Fruit fly (Drosophila melanogaster) whole organism, prepupa: ENCODE data around the gene Trim9.

Source experiments
- CG10631 ChIP-seq: fragments of 200-800 bp; sonication (Bioruptor generic); optimal IDR thresholded peaks from 2 replicates; lab custom pipeline; 2016; ENCODE audit warnings: missing biosample characterization, missing genetic modification characterization
- CG11762 ChIP-seq: fragments of 200-800 bp; sonication (Bioruptor generic); optimal IDR thresholded peaks from 3 replicates; lab custom pipeline; 2016; ENCODE audit warnings: missing biosample characterization, missing genetic modification characterization; ENCODE audit not compliant: insufficient read depth
- CG11902 ChIP-seq: fragments of 200-800 bp; sonication (Bioruptor generic); optimal IDR thresholded peaks from 3 replicates; lab custom pipeline; 2016; ENCODE audit warnings: missing biosample characterization, missing genetic modification characterization
- CG15336 ChIP-seq: fragments of 200-800 bp; sonication (Bioruptor generic); IDR thresholded peaks from 2 replicates; pipeline ENCODE4 v1.3.6; 2022; ENCODE audit warnings: missing biosample characterization, missing genetic modification characterization
- CG1621 ChIP-seq: fragments of 200-800 bp; sonication (Bioruptor generic); optimal IDR thresholded peaks from 3 replicates; lab custom pipeline; 2018; ENCODE audit warnings: missing biosample characterization, mild to moderate bottlenecking, missing genetic modification characterization
- CG16779 ChIP-seq: fragments of 200-800 bp; sonication (Bioruptor generic); optimal IDR thresholded peaks from 3 replicates; lab custom pipeline; 2017; ENCODE audit warnings: missing biosample characterization, mild to moderate bottlenecking, missing genetic modification characterization
- CG3032 ChIP-seq: fragments of 200-800 bp; optimal IDR thresholded peaks from 2 replicates; lab custom pipeline; 2019; ENCODE audit warnings: missing biosample characterization, mild to moderate bottlenecking, missing genetic modification characterization, moderate library complexity
- CG31627 ChIP-seq: fragments of 200-800 bp; sonication (Bioruptor generic); optimal IDR thresholded peaks from 3 replicates; lab custom pipeline; 2016; ENCODE audit warnings: missing biosample characterization, missing genetic modification characterization
- CG32006 ChIP-seq: fragments of 200-800 bp; sonication (Bioruptor generic); optimal IDR thresholded peaks from 3 replicates; lab custom pipeline; 2017; ENCODE audit warnings: missing biosample characterization, mild to moderate bottlenecking, missing genetic modification characterization
- CG34406 ChIP-seq: fragments of 200-800 bp; sonication (Bioruptor generic); optimal IDR thresholded peaks from 3 replicates; lab custom pipeline; 2016; ENCODE audit warnings: missing biosample characterization, missing genetic modification characterization
- CG3919 ChIP-seq: fragments of 200-800 bp; sonication (Bioruptor generic); optimal IDR thresholded peaks from 3 replicates; lab custom pipeline; 2016; ENCODE audit warnings: missing biosample characterization, missing genetic modification characterization
- CG6163 ChIP-seq: fragments of 200-800 bp; sonication (Bioruptor generic); IDR thresholded peaks from 3 replicates; pipeline ENCODE4 v1.3.6; 2022; ENCODE audit warnings: missing biosample characterization, missing genetic modification characterization
- CG6276 ChIP-seq: fragments of 200-800 bp; sonication (Bioruptor generic); optimal IDR thresholded peaks from 2 replicates; lab custom pipeline; 2017; ENCODE audit warnings: missing biosample characterization, mild to moderate bottlenecking, missing genetic modification characterization
- CG6792 ChIP-seq: fragments of 200-800 bp; sonication (Bioruptor generic); optimal IDR thresholded peaks from 3 replicates; lab custom pipeline; 2016; ENCODE audit warnings: missing biosample characterization, missing genetic modification characterization
- CG7368 ChIP-seq: fragments of 200-800 bp; sonication (Bioruptor generic); optimal IDR thresholded peaks from 3 replicates; lab custom pipeline; 2016; ENCODE audit warnings: missing biosample characterization, missing genetic modification characterization
- CG8119 ChIP-seq: fragments of 200-800 bp; sonication (Bioruptor generic); IDR thresholded peaks from 3 replicates; pipeline ENCODE4 v1.3.6; 2022; ENCODE audit warnings: missing biosample characterization, missing genetic modification characterization
- CG8319 ChIP-seq: fragments of 200-800 bp; sonication (Bioruptor generic); optimal IDR thresholded peaks from 3 replicates; lab custom pipeline; 2016; ENCODE audit warnings: missing biosample characterization, missing genetic modification characterization
- Eip75B ChIP-seq: fragments of 200-800 bp; sonication (Bioruptor generic); optimal IDR thresholded peaks from 3 replicates; lab custom pipeline; 2016; ENCODE audit warnings: missing biosample characterization, missing genetic modification characterization
- Eip78C ChIP-seq: fragments of 200-800 bp; sonication (Bioruptor generic); peaks from one replicate; lab custom pipeline; 2016; ENCODE audit warnings: missing biosample characterization, missing genetic modification characterization
- Eip93F ChIP-seq: fragments of 200-800 bp; sonication (Bioruptor generic); optimal IDR thresholded peaks from 2 replicates; lab custom pipeline; 2016; ENCODE audit warnings: missing biosample characterization, mild to moderate bottlenecking, missing genetic modification characterization
- Ets96B ChIP-seq: fragments of 200-800 bp; optimal IDR thresholded peaks from 2 replicates; lab custom pipeline; 2019; ENCODE audit warnings: missing biosample characterization, mild to moderate bottlenecking, missing genetic modification characterization, moderate library complexity
- Hr38 ChIP-seq: sonication (Bioruptor generic); optimal IDR thresholded peaks from 2 replicates; lab custom pipeline; 2016; ENCODE audit warnings: missing biosample characterization, missing genetic modification characterization
- Hr39 ChIP-seq: fragments of 200-800 bp; sonication (Bioruptor generic); optimal IDR thresholded peaks from 2 replicates; lab custom pipeline; 2016; ENCODE audit warnings: missing biosample characterization, missing genetic modification characterization
- Hr4 ChIP-seq: fragments of 200-800 bp; sonication (Bioruptor generic); optimal IDR thresholded peaks from 3 replicates; lab custom pipeline; 2016; ENCODE audit warnings: missing biosample characterization, missing genetic modification characterization
- Lpt ChIP-seq: fragments of 200-800 bp; sonication (Bioruptor generic); optimal IDR thresholded peaks from 3 replicates; lab custom pipeline; 2016; ENCODE audit warnings: missing biosample characterization, missing genetic modification characterization
- OdsH ChIP-seq: fragments of 200-800 bp; sonication (Bioruptor generic); optimal IDR thresholded peaks from 3 replicates; lab custom pipeline; 2016; ENCODE audit warnings: missing biosample characterization, missing genetic modification characterization
- Smox ChIP-seq: fragments of 200-800 bp; sonication (Bioruptor generic); optimal IDR thresholded peaks from 3 replicates; lab custom pipeline; 2016; ENCODE audit warnings: missing biosample characterization, missing genetic modification characterization
- Sox102F ChIP-seq: fragments of 200-800 bp; sonication (Bioruptor generic); optimal IDR thresholded peaks from 2 replicates; lab custom pipeline; 2016; ENCODE audit warnings: missing biosample characterization, mild to moderate bottlenecking, missing genetic modification characterization
- Sox15 ChIP-seq: fragments of 200-800 bp; sonication (Bioruptor generic); optimal IDR thresholded peaks from 3 replicates; lab custom pipeline; 2016; ENCODE audit warnings: missing biosample characterization, missing genetic modification characterization
- cyc ChIP-seq: fragments of 200-800 bp; sonication (Bioruptor generic); optimal IDR thresholded peaks from 3 replicates; lab custom pipeline; 2016; ENCODE audit warnings: missing biosample characterization, missing genetic modification characterization
- dac ChIP-seq: fragments of 200-800 bp; sonication (Bioruptor generic); optimal IDR thresholded peaks from 2 replicates; lab custom pipeline; 2017; ENCODE audit warnings: missing biosample characterization, mild to moderate bottlenecking, missing genetic modification characterization
- fd59A ChIP-seq: fragments of 200-800 bp; sonication (Bioruptor generic); optimal IDR thresholded peaks from 2 replicates; lab custom pipeline; 2017; ENCODE audit warnings: missing biosample characterization, mild to moderate bottlenecking, missing genetic modification characterization, missing genetic modification reagents
- fd85E ChIP-seq: fragments of 200-800 bp; sonication (Bioruptor generic); optimal IDR thresholded peaks from 3 replicates; lab custom pipeline; 2016; ENCODE audit warnings: missing biosample characterization, missing genetic modification characterization
- fkh ChIP-seq: fragments of 200-800 bp; sonication (Bioruptor generic); optimal IDR thresholded peaks from 3 replicates; lab custom pipeline; 2017; ENCODE audit warnings: missing biosample characterization, mild to moderate bottlenecking, missing genetic modification characterization, moderate library complexity
- lz ChIP-seq: fragments of 200-800 bp; sonication (Bioruptor generic); optimal IDR thresholded peaks from 3 replicates; lab custom pipeline; 2016; ENCODE audit warnings: missing biosample characterization, missing genetic modification characterization
- pdm3 ChIP-seq: fragments of 200-800 bp; sonication (Bioruptor generic); optimal IDR thresholded peaks from 3 replicates; lab custom pipeline; 2016; ENCODE audit warnings: missing biosample characterization, missing genetic modification characterization
- salr ChIP-seq, 2 experiments: fragments of 200-800 bp; sonication (Bioruptor generic); optimal IDR thresholded peaks; 3 replicates each; lab custom pipeline; 2016 to 2018; ENCODE audit warnings: missing biosample characterization in 2 of 2, missing genetic modification characterization in 2 of 2, mild to moderate bottlenecking in 1 of 2
- spab ChIP-seq: fragments of 200-800 bp; sonication (Bioruptor generic); optimal IDR thresholded peaks from 2 replicates; lab custom pipeline; 2017; ENCODE audit warnings: missing biosample characterization, mild to moderate bottlenecking, missing genetic modification characterization, missing genetic modification reagents
- ss ChIP-seq, 2 experiments: fragments of 200-800 bp; sonication (Bioruptor generic); optimal IDR thresholded peaks; 2 replicates in 1 of 2; 3 replicates in 1 of 2; lab custom pipeline; 2017 to 2018; ENCODE audit warnings: mild to moderate bottlenecking in 2 of 2, missing biosample characterization in 2 of 2, missing genetic modification characterization in 2 of 2, moderate library complexity in 1 of 2
- svp ChIP-seq: fragments of 200-800 bp; sonication (Bioruptor generic); peaks from one replicate; lab custom pipeline; 2016; ENCODE audit warnings: missing biosample characterization, missing genetic modification characterization
- vri ChIP-seq: fragments of 200-800 bp; sonication (Bioruptor generic); optimal IDR thresholded peaks from 3 replicates; lab custom pipeline; 2016; ENCODE audit warnings: missing biosample characterization, mild to moderate bottlenecking, missing genetic modification characterization

Trim9 gene

DNA sequence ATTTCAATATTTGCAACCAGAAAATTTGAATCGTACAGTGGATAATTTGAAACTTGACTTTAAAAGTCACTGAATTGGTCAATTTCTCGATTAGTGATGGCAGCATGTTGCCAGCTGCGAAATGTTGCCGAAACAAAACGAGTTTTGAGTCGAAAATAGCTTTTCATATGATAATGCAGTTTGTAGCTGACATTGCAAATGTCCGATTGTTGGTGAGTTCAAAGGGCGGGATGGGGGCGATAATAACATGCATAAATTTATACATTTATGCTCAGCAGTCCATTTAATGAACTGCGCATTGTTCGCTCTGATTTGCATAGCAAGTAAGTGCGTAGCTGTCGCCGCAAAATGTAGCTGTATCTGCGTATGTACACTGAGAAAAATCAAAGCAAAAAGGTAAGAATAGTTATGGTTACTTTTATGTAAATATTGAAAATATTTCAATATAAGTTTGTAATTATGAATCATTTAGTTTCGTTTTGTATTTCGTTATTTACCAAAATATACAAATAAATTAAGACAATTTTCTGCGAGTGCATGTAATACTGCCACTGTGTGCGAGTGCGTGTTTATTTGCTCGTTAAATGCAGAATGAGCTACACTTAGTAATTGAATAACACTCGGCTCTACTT, 17.6 kb upstream of the Trim9 start, which contains the start of gene Lip4 (continued):
- peak; percentile 54 for TF ChIP-seq fd59A (GFP tag; lab: Kevin White, UChicago)
- peak; percentile 40 for TF ChIP-seq Sox15 (GFP tag; lab: Kevin White, UChicago)
- TF ChIP-seq OdsH (GFP tag; lab: Kevin White, UChicago): peak; percentile 76
- no peak for TF ChIP-seq Hr38 (GFP tag; lab: Kevin White, UChicago)
- TF ChIP-seq CG16779 (tag; lab: Kevin White, UChicago): peak; percentile 26
- peak; percentile 66 for TF ChIP-seq CG1621 (tag; lab: Kevin White, UChicago)
- peak; percentile 68 for TF ChIP-seq pdm3 (GFP tag; lab: Kevin White, UChicago)
- TF ChIP-seq salr (GFP tag; optimal IDR thresholded peaks at IDR 0.05; lab: Kevin White, UChicago): peak in 1 of 2 experiments; percentile 35
- peak; percentile 51 for TF ChIP-seq Sox102F
- peak; percentile 87; the same call in 2 of the 3 replicates for TF ChIP-seq CG8119 (GFP tag; lab: Robert Waterston, UW)
- peak; percentile 14 for TF ChIP-seq vri (GFP tag; lab: Kevin White, UChicago)
- TF ChIP-seq ss (GFP tag; optimal IDR thresholded peaks at IDR 0.05; lab: Kevin White, UChicago): peak; percentile 47 to 70
- TF ChIP-seq Hr39: peak; percentile 47
- peak; percentile 73 for TF ChIP-seq CG3919
- peak; percentile 64 for TF ChIP-seq Eip75B (GFP tag; lab: Kevin White, UChicago)
- TF ChIP-seq CG15336: peak; percentile 80
- TF ChIP-seq Lpt (GFP tag; lab: Kevin White, UChicago): peak; percentile 54
- TF ChIP-seq CG3032: no peak
- peak; percentile 61 for TF ChIP-seq CG8319 (GFP tag; lab: Kevin White, UChicago)
- TF ChIP-seq Hr4 (GFP tag; lab: Kevin White, UChicago): peak; percentile 77
- TF ChIP-seq spab (GFP tag; lab: Kevin White, UChicago): peak; percentile 63
- peak; percentile 43 for TF ChIP-seq lz (GFP tag; lab: Kevin White, UChicago)
- TF ChIP-seq CG6792 (GFP tag; lab: Kevin White, UChicago): peak; percentile 54
- no peak for TF ChIP-seq CG6163
- peak; percentile 49 for TF ChIP-seq CG11762
- peak; percentile 64 for TF ChIP-seq CG10631 (GFP tag; lab: Kevin White, UChicago)
- TF ChIP-seq Eip78C (GFP tag; lab: Kevin White, UChicago): peak; percentile 90
- TF ChIP-seq CG7368 (GFP tag; lab: Kevin White, UChicago): peak; percentile 62
- TF ChIP-seq CG32006 (GFP tag; lab: Kevin White, UChicago): peak; percentile 72
- peak; percentile 56 for TF ChIP-seq CG6276 (GFP tag; lab: Kevin White, UChicago)
- TF ChIP-seq fkh (GFP tag; lab: Kevin White, UChicago): peak; percentile 42
- peak; percentile 65 for TF ChIP-seq CG34406
- peak; percentile 38 for TF ChIP-seq CG11902 (GFP tag; lab: Kevin White, UChicago)
- TF ChIP-seq dac (GFP tag; lab: Kevin White, UChicago): peak; percentile 16
- peak; percentile 75 for TF ChIP-seq Ets96B
- no peak for TF ChIP-seq fd85E (GFP tag; lab: Kevin White, UChicago)
- TF ChIP-seq CG31627 (GFP tag; lab: Kevin White, UChicago): peak; percentile 54
- peak; percentile 56 for TF ChIP-seq Smox
- peak; percentile 42 for TF ChIP-seq cyc
- TF ChIP-seq Eip93F: no peak

DNA sequence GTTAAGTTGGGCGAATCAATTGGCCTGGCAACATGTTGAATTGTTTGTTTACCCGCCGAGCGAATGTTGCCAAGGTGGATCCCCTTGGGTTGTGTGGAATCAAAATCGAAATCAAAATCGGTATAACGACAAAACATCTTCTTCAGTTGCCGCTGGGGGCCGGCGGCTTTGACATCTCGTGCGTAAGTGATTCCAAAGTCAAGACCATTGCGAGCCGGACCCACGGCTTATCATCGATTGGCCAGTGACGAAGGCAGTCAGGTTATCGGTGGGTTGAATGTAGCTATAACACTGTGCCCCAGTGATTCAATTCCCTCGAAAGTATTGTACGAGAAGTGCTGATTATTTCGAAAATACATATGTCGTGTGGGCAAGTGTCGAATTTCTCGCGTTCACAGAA, 15.7 kb upstream of the Trim9 start:
- no peak for TF ChIP-seq vri (GFP tag; lab: Kevin White, UChicago)
- peak; percentile 99 for TF ChIP-seq svp (GFP tag; lab: Kevin White, UChicago)
